Fruit fly (Drosophila melanogaster) whole organism, embryonic: ENCODE results near the gene soti.

ENCODE experiments used
- Atf-2 ChIP-seq: fragments of 200-800 bp; sonication (Bioruptor generic); optimal IDR thresholded peaks from 2 replicates; lab custom pipeline; 2016; ENCODE audit warnings: missing biosample characterization, missing genetic modification characterization
- Bdp1 ChIP-seq: fragments of 200-800 bp; sonication (Bioruptor generic); optimal IDR thresholded peaks from 3 replicates; lab custom pipeline; 2016; ENCODE audit warnings: missing biosample characterization, missing genetic modification characterization
- CG10274 ChIP-seq: fragments of 200-800 bp; sonication (Bioruptor generic); optimal IDR thresholded peaks from 3 replicates; lab custom pipeline; 2017; ENCODE audit warnings: missing biosample characterization, mild to moderate bottlenecking, missing genetic modification characterization
- CG10431 ChIP-seq: fragments of 200-800 bp; sonication (Bioruptor generic); optimal IDR thresholded peaks from 3 replicates; lab custom pipeline; 2018; ENCODE audit warnings: missing biosample characterization, mild to moderate bottlenecking, missing genetic modification characterization
- CG11456 ChIP-seq: fragments of 200-800 bp; sonication (Bioruptor generic); IDR thresholded peaks from 3 replicates; pipeline ENCODE4 v1.3.6; 2022; ENCODE audit warnings: missing biosample characterization, missing genetic modification characterization
- CG11560 ChIP-seq: fragments of 200-800 bp; sonication (Bioruptor generic); IDR thresholded peaks from 3 replicates; pipeline ENCODE4 v1.3.6; 2022; ENCODE audit warnings: missing biosample characterization, missing genetic modification characterization
- CG13296 ChIP-seq: fragments of 200-800 bp; sonication (Bioruptor generic); optimal IDR thresholded peaks from 3 replicates; lab custom pipeline; 2018; ENCODE audit warnings: missing biosample characterization, mild to moderate bottlenecking, missing genetic modification characterization
- CG13624 ChIP-seq: fragments of 200-800 bp; sonication (Bioruptor generic); optimal IDR thresholded peaks from 2 replicates; lab custom pipeline; 2016; ENCODE audit warnings: missing biosample characterization, missing genetic modification characterization
- CG14710 ChIP-seq: fragments of 200-800 bp; sonication (Bioruptor generic); optimal IDR thresholded peaks from 3 replicates; lab custom pipeline; 2019; ENCODE audit warnings: missing biosample characterization, mild to moderate bottlenecking, missing genetic modification characterization, moderate library complexity
- CG15479 ChIP-seq: fragments of 200-800 bp; sonication (Bioruptor generic); optimal IDR thresholded peaks from 3 replicates; lab custom pipeline; 2019; ENCODE audit warnings: missing biosample characterization, mild to moderate bottlenecking, missing genetic modification characterization, moderate library complexity
- CG15514 ChIP-seq: fragments of 200-800 bp; sonication (Bioruptor generic); optimal IDR thresholded peaks from 3 replicates; lab custom pipeline; 2017; ENCODE audit warnings: missing biosample characterization, missing genetic modification characterization, mild to moderate bottlenecking, moderate library complexity, missing genetic modification reagents
- CG16863 ChIP-seq: fragments of 200-800 bp; sonication (Bioruptor generic); optimal IDR thresholded peaks from 3 replicates; lab custom pipeline; 2016; ENCODE audit warnings: missing biosample characterization, missing genetic modification characterization
- CG17912 ChIP-seq: fragments of 200-800 bp; sonication (Bioruptor generic); optimal IDR thresholded peaks from 2 replicates; lab custom pipeline; 2018; ENCODE audit warnings: missing biosample characterization, mild to moderate bottlenecking, missing genetic modification characterization
- CG2129 ChIP-seq: fragments of 200-800 bp; sonication (Bioruptor generic); IDR thresholded peaks from 2 replicates; pipeline ENCODE4 v1.3.6; 2022; ENCODE audit warnings: missing biosample characterization, missing genetic modification characterization; ENCODE audit not compliant: partially characterized antibody
- CG30431 ChIP-seq: fragments of 200-800 bp; sonication (Bioruptor generic); optimal IDR thresholded peaks from 2 replicates; lab custom pipeline; 2017; ENCODE audit warnings: missing biosample characterization, missing genetic modification characterization
- CG31224 ChIP-seq: fragments of 200-800 bp; sonication (Bioruptor generic); IDR thresholded peaks from 2 replicates; pipeline ENCODE4 v1.3.6; 2022; ENCODE audit warnings: missing biosample characterization, missing genetic modification characterization
- CG32767 ChIP-seq: fragments of 200-800 bp; sonication (Bioruptor generic); IDR thresholded peaks from 2 replicates; pipeline ENCODE4 v1.3.6; 2022; ENCODE audit warnings: missing biosample characterization, missing genetic modification characterization
- CG4328 ChIP-seq: fragments of 200-800 bp; sonication (Bioruptor generic); optimal IDR thresholded peaks from 3 replicates; lab custom pipeline; 2017; ENCODE audit warnings: missing biosample characterization, missing genetic modification reagents, missing genetic modification characterization
- CG6689 ChIP-seq: fragments of 200-800 bp; sonication (Bioruptor generic); IDR thresholded peaks from 2 replicates; pipeline ENCODE4 v1.3.6; 2022; ENCODE audit warnings: missing biosample characterization, missing genetic modification characterization
- CG7271 ChIP-seq: fragments of 200-800 bp; sonication (Bioruptor generic); optimal IDR thresholded peaks from 2 replicates; lab custom pipeline; 2018; ENCODE audit warnings: missing biosample characterization, mild to moderate bottlenecking, missing genetic modification characterization, moderate library complexity
- CG7839 ChIP-seq: fragments of 200-800 bp; sonication (Bioruptor generic); optimal IDR thresholded peaks from 3 replicates; lab custom pipeline; 2018; ENCODE audit warnings: missing biosample characterization, mild to moderate bottlenecking, missing genetic modification characterization, moderate library complexity
- CG7928 ChIP-seq: fragments of 200-800 bp; sonication (Bioruptor generic); optimal IDR thresholded peaks from 2 replicates; lab custom pipeline; 2017; ENCODE audit warnings: missing biosample characterization, mild to moderate bottlenecking, missing genetic modification characterization
- CG8089 ChIP-seq: fragments of 200-800 bp; sonication (Bioruptor generic); optimal IDR thresholded peaks from 3 replicates; lab custom pipeline; 2016; ENCODE audit warnings: missing biosample characterization, missing genetic modification characterization
- Dbx ChIP-seq: fragments of 200-800 bp; sonication (Bioruptor generic); IDR thresholded peaks from 3 replicates; pipeline ENCODE4 v1.3.6; 2022; ENCODE audit warnings: missing biosample characterization, missing genetic modification characterization
- Dp ChIP-seq: fragments of 200-800 bp; sonication (Bioruptor generic); optimal IDR thresholded peaks from 2 replicates; lab custom pipeline; 2018; ENCODE audit warnings: missing biosample characterization, mild to moderate bottlenecking, missing genetic modification characterization, moderate library complexity
- Hr3 ChIP-seq: fragments of 200-800 bp; sonication (Bioruptor generic); optimal IDR thresholded peaks from 3 replicates; lab custom pipeline; 2016; ENCODE audit warnings: missing biosample characterization, missing genetic modification characterization
- Lpt ChIP-seq: fragments of >200 bp; optimal IDR thresholded peaks from 2 replicates; lab custom pipeline; 2018; ENCODE audit warnings: missing biosample characterization, missing genetic modification characterization
- Mrtf ChIP-seq: fragments of 200-800 bp; sonication (Bioruptor generic); IDR thresholded peaks from 3 replicates; pipeline ENCODE4 v1.3.6; 2022; ENCODE audit warnings: missing biosample characterization, missing genetic modification characterization
- Neu2 ChIP-seq: fragments of 200-800 bp; sonication (Bioruptor generic); optimal IDR thresholded peaks from 3 replicates; lab custom pipeline; 2016; ENCODE audit warnings: missing biosample characterization, missing genetic modification characterization, borderline replicate concordance
- Nf-YA ChIP-seq: fragments of 200-800 bp; sonication (Bioruptor generic); IDR thresholded peaks from 2 replicates; pipeline ENCODE4 v1.3.6; 2022; ENCODE audit warnings: missing biosample characterization, missing genetic modification characterization
- Nf-YB ChIP-seq: fragments of 200-800 bp; sonication (Bioruptor generic); optimal IDR thresholded peaks from 3 replicates; lab custom pipeline; 2019; ENCODE audit warnings: missing biosample characterization, mild to moderate bottlenecking, missing genetic modification characterization, moderate library complexity
- Poxn ChIP-seq: fragments of 200-800 bp; sonication (Bioruptor generic); IDR thresholded peaks from 2 replicates; pipeline ENCODE4 v1.3.6; 2022; ENCODE audit warnings: missing biosample characterization, missing genetic modification characterization
- Ravus ChIP-seq: fragments of 200-800 bp; sonication (Bioruptor generic); IDR thresholded peaks from 2 replicates; pipeline ENCODE4 v1.3.6; 2022; ENCODE audit warnings: missing biosample characterization, missing genetic modification characterization
- Rfx ChIP-seq: fragments of 200-800 bp; sonication (Bioruptor generic); IDR thresholded peaks from 2 replicates; pipeline ENCODE4 v1.3.6; 2022; ENCODE audit warnings: missing biosample characterization, missing genetic modification characterization
- Six4 ChIP-seq: fragments of 200-800 bp; sonication (Bioruptor generic); optimal IDR thresholded peaks from 2 replicates; lab custom pipeline; 2016; ENCODE audit warnings: missing biosample characterization, missing genetic modification characterization
- Sry-δ ChIP-seq: fragments of 200-800 bp; sonication (Bioruptor generic); optimal IDR thresholded peaks from 2 replicates; lab custom pipeline; 2016; ENCODE audit warnings: missing biosample characterization, missing genetic modification characterization
- Xrp1 ChIP-seq: fragments of 200-800 bp; sonication (Bioruptor generic); IDR thresholded peaks from 2 replicates; pipeline ENCODE4 v1.3.6; 2022; ENCODE audit warnings: missing biosample characterization, missing genetic modification characterization
- bowl ChIP-seq: fragments of 200-800 bp; sonication (Bioruptor generic); IDR thresholded peaks from 2 replicates; pipeline ENCODE4 v1.3.6; 2022; ENCODE audit warnings: missing biosample characterization, missing genetic modification characterization
- caup ChIP-seq: fragments of 200-800 bp; sonication (Bioruptor generic); optimal IDR thresholded peaks from 3 replicates; lab custom pipeline; 2017; ENCODE audit warnings: missing biosample characterization, mild to moderate bottlenecking, missing genetic modification characterization, moderate library complexity; ENCODE audit not compliant: severe bottlenecking
- corto ChIP-seq: fragments of 200-800 bp; sonication (Bioruptor generic); optimal IDR thresholded peaks from 2 replicates; lab custom pipeline; 2016; ENCODE audit warnings: missing biosample characterization, mild to moderate bottlenecking, missing genetic modification characterization, moderate library complexity
- crc ChIP-seq: fragments of 200-800 bp; sonication (Bioruptor generic); optimal IDR thresholded peaks from 2 replicates; lab custom pipeline; 2016; ENCODE audit warnings: missing biosample characterization, missing genetic modification characterization
- en ChIP-seq: fragments of 200-800 bp; sonication (Bioruptor generic); optimal IDR thresholded peaks from 2 replicates; lab custom pipeline; 2016; ENCODE audit warnings: missing biosample characterization, missing genetic modification characterization
- esg ChIP-seq: fragments of 200-800 bp; sonication (Bioruptor generic); conservative IDR thresholded peaks from 2 replicates; pipeline ENCODE4 v1.3.6; 2022; ENCODE audit warnings: missing biosample characterization, missing genetic modification characterization
- fd3F ChIP-seq: fragments of 200-800 bp; sonication (Bioruptor generic); optimal IDR thresholded peaks from 2 replicates; lab custom pipeline; 2018; ENCODE audit warnings: missing biosample characterization, mild to moderate bottlenecking, missing genetic modification characterization, moderate library complexity
- fd64A ChIP-seq: fragments of 200-800 bp; sonication (Bioruptor generic); optimal IDR thresholded peaks from 3 replicates; lab custom pipeline; 2018; ENCODE audit warnings: missing biosample characterization, mild to moderate bottlenecking, missing genetic modification characterization
- fu2 ChIP-seq: fragments of 200-800 bp; sonication (Bioruptor generic); optimal IDR thresholded peaks from 2 replicates; lab custom pipeline; 2016; ENCODE audit warnings: missing biosample characterization, missing genetic modification characterization
- gce ChIP-seq: fragments of 200-800 bp; sonication (Bioruptor generic); IDR thresholded peaks from 3 replicates; pipeline ENCODE4 v1.3.6; 2022; ENCODE audit warnings: missing biosample characterization, missing genetic modification characterization
- grau ChIP-seq: fragments of 200-800 bp; optimal IDR thresholded peaks from 3 replicates; lab custom pipeline; 2019; ENCODE audit warnings: missing biosample characterization, mild to moderate bottlenecking, missing genetic modification characterization, moderate library complexity
- pros ChIP-seq: fragments of 200-800 bp; sonication (Bioruptor generic); optimal IDR thresholded peaks from 3 replicates; lab custom pipeline; 2019; ENCODE audit warnings: missing biosample characterization, mild to moderate bottlenecking, missing genetic modification characterization, moderate library complexity
- sens ChIP-seq: fragments of 200-800 bp; sonication (Bioruptor generic); peaks from one replicate; lab custom pipeline; 2016; ENCODE audit warnings: missing biosample characterization, missing genetic modification characterization
- sug ChIP-seq: fragments of 200-800 bp; optimal IDR thresholded peaks from 2 replicates; lab custom pipeline; 2019; ENCODE audit warnings: missing biosample characterization, mild to moderate bottlenecking, missing genetic modification characterization, moderate library complexity

Gene soti

dm6 chr3R:14353733-14354152 is 27.8 kb downstream of the soti start (continued):
- TF ChIP-seq CG11456 (GFP tag; lab: Robert Waterston, UW) = no peak
- TF ChIP-seq CG15479 (GFP tag; lab: Kevin White, UChicago) = no peak
- peak; percentile 25 for TF ChIP-seq corto
- TF ChIP-seq Six4 (GFP tag; lab: Kevin White, UChicago) = peak; percentile 40
- no peak for TF ChIP-seq bowl
- TF ChIP-seq sens = peak; percentile 67
- TF ChIP-seq Mrtf (GFP tag; lab: Robert Waterston, UW) = no peak
- TF ChIP-seq fd3F (GFP tag; lab: Kevin White, UChicago) = peak; percentile 42
- TF ChIP-seq CG14710 (tag; lab: Kevin White, UChicago) = peak; percentile 72
- no peak for TF ChIP-seq Sry-δ
- TF ChIP-seq Dp (GFP tag; lab: Kevin White, UChicago) = no peak
- no peak for TF ChIP-seq pros (GFP tag; lab: Kevin White, UChicago)
- peak; percentile 83 for TF ChIP-seq CG7839
- TF ChIP-seq CG6689 = peak; percentile 75
- TF ChIP-seq Atf-2 (GFP tag; lab: Kevin White, UChicago) = no peak
- no peak for TF ChIP-seq CG11560 (tag; lab: Robert Waterston, UW)
- no peak for TF ChIP-seq Poxn
- no peak for TF ChIP-seq Ravus (GFP tag; lab: Robert Waterston, UW)
- TF ChIP-seq CG31224 (GFP tag; lab: Robert Waterston, UW) = no peak
- TF ChIP-seq Nf-YB (GFP tag; lab: Kevin White, UChicago) = peak; percentile 24
- no peak for TF ChIP-seq CG32767
- peak; percentile 29 for TF ChIP-seq CG30431 (GFP tag; lab: Kevin White, UChicago)
- no peak for TF ChIP-seq CG10431
- TF ChIP-seq caup (GFP tag; lab: Kevin White, UChicago) = peak; percentile 72
- peak; percentile 53 for TF ChIP-seq Hr3 (GFP tag; lab: Kevin White, UChicago)
- no peak for TF ChIP-seq fd64A
- peak; percentile 62 for TF ChIP-seq CG15514 (GFP tag; lab: Kevin White, UChicago)
- no peak for TF ChIP-seq en (GFP tag; lab: Kevin White, UChicago)
- no peak for TF ChIP-seq CG10274
- TF ChIP-seq CG7271 (tag; lab: Kevin White, UChicago) = no peak
- TF ChIP-seq grau (tag; lab: Kevin White, UChicago) = peak; percentile 76
- no peak for TF ChIP-seq CG2129 (GFP tag; lab: Robert Waterston, UW)
- TF ChIP-seq CG7928 (GFP tag; lab: Kevin White, UChicago) = no peak
- TF ChIP-seq fu2 (GFP tag; lab: Kevin White, UChicago) = no peak
- no peak for TF ChIP-seq CG16863 (GFP tag; lab: Kevin White, UChicago)
- TF ChIP-seq Rfx (GFP tag; lab: Robert Waterston, UW) = peak; percentile 67
- TF ChIP-seq CG13624 (GFP tag; lab: Kevin White, UChicago) = no peak
- no peak for TF ChIP-seq Neu2 (GFP tag; lab: Kevin White, UChicago)
- TF ChIP-seq crc (GFP tag; lab: Kevin White, UChicago) = no peak
- peak; percentile 60 for TF ChIP-seq sug (tag; lab: Kevin White, UChicago)
- TF ChIP-seq CG4328 = peak; percentile 9
- TF ChIP-seq CG17912 (GFP tag; lab: Kevin White, UChicago) = no peak
- peak; percentile 59 for TF ChIP-seq esg (GFP tag; lab: Robert Waterston, UW)
- TF ChIP-seq CG13296 (GFP tag; lab: Kevin White, UChicago) = peak; percentile 81
- no peak for TF ChIP-seq Lpt (GFP tag; lab: Kevin White, UChicago)
- no peak for TF ChIP-seq Bdp1 (GFP tag; lab: Kevin White, UChicago)
- peak; percentile 66; the same call in 2 of the 3 replicates for TF ChIP-seq Dbx
- TF ChIP-seq Xrp1 (GFP tag; lab: Robert Waterston, UW) = peak; percentile 71; the same call in 1 of the 2 replicates
- no peak for TF ChIP-seq Nf-YA (GFP tag; lab: Robert Waterston, UW)
- TF ChIP-seq CG8089 (GFP tag; lab: Kevin White, UChicago) = no peak
- no peak for TF ChIP-seq gce
